Comparison of ENCODE assay signal across 1 fruit fly cellular context in genomic region chr3L:18235825-18236647, dm6.
TF ChIP-seq lines count a peak whose summit lies in the region.

No protein-coding gene starts in this region.

TF ChIP-seq in whole organism, embryonic, 481 proteins besides CTCF, POLR2A, EP300 and RAD21 (continued from another document and continues in another):
- TF ChIP-seq Awh (GFP tag; IDR thresholded peaks at IDR 0.05; lab: Robert Waterston, UW), result peak; percentile 82
- peak; percentile 44 for TF ChIP-seq CG9215 (GFP tag; IDR thresholded peaks at IDR 0.05; lab: Robert Waterston, UW)
- peak; percentile 56 for TF ChIP-seq CG3281 (GFP tag; optimal IDR thresholded peaks at IDR 0.05; lab: Kevin White, UChicago)
- peak; percentile 85 for TF ChIP-seq CG5245 (GFP tag; optimal IDR thresholded peaks at IDR 0.05; lab: Kevin White, UChicago)
- TF ChIP-seq Adf1 (GFP tag; IDR thresholded peaks at IDR 0.05; lab: Robert Waterston, UW), result no peak
- TF ChIP-seq sna (GFP tag; IDR thresholded peaks at IDR 0.05; lab: Robert Waterston, UW; ENCODE audit: partially characterized antibody), result 0 out of 2 replicates have a peak, but pooled peaks have one; percentile 25
- peak; percentile 78 for TF ChIP-seq CG17385 (GFP tag; optimal IDR thresholded peaks at IDR 0.05; lab: Kevin White, UChicago)
- TF ChIP-seq caup (GFP tag; optimal IDR thresholded peaks at IDR 0.05; lab: Kevin White, UChicago; ENCODE audit: severe bottlenecking), result peak; percentile 52
- peak; percentile 98 for TF ChIP-seq CG1603 (tag; optimal IDR thresholded peaks at IDR 0.05; lab: Kevin White, UChicago)
- TF ChIP-seq org-1 (GFP tag; optimal IDR thresholded peaks at IDR 0.05; lab: Kevin White, UChicago), result peak; percentile 83
- TF ChIP-seq CG7786 (GFP tag; optimal IDR thresholded peaks at IDR 0.05; lab: Kevin White, UChicago), result peak; percentile 91
- no peak for TF ChIP-seq luna (GFP tag; optimal IDR thresholded peaks at IDR 0.05; lab: Kevin White, UChicago)
- TF ChIP-seq CG15269 (tag; optimal IDR thresholded peaks at IDR 0.05; lab: Kevin White, UChicago), result peak; percentile 86
- peak; percentile 93 for TF ChIP-seq Drgx (GFP tag; IDR thresholded peaks at IDR 0.05; lab: Robert Waterston, UW)
- no peak for TF ChIP-seq sr (GFP tag; IDR thresholded peaks at IDR 0.05; lab: Robert Waterston, UW)
- no peak for TF ChIP-seq pfk (GFP tag; optimal IDR thresholded peaks at IDR 0.05; lab: Kevin White, UChicago)
- peak; percentile 90 for TF ChIP-seq phol (tag; optimal IDR thresholded peaks at IDR 0.05; lab: Kevin White, UChicago)
- TF ChIP-seq nom (GFP tag; optimal IDR thresholded peaks at IDR 0.05; lab: Kevin White, UChicago), result peak; percentile 92
- TF ChIP-seq CG15011 (GFP tag; optimal IDR thresholded peaks at IDR 0.05; lab: Kevin White, UChicago), result peak; percentile 44
- TF ChIP-seq ewg (GFP tag; optimal IDR thresholded peaks at IDR 0.05; lab: Kevin White, UChicago), result peak; percentile 79
- TF ChIP-seq da (GFP tag; optimal IDR thresholded peaks at IDR 0.05; lab: Kevin White, UChicago), result peak; percentile 70
- peak; percentile 43; the same call in 1 of the 2 replicates for TF ChIP-seq CG10321 (GFP tag; IDR thresholded peaks at IDR 0.05; lab: Robert Waterston, UW)
- TF ChIP-seq row (GFP tag; IDR thresholded peaks at IDR 0.05; lab: Robert Waterston, UW), result peak; percentile 92
- peak; percentile 55; the same call in 1 of the 2 replicates for TF ChIP-seq klu (GFP tag; IDR thresholded peaks at IDR 0.05; lab: Robert Waterston, UW)
- peak; percentile 47 for TF ChIP-seq Vsx1 (GFP tag; optimal IDR thresholded peaks at IDR 0.05; lab: Kevin White, UChicago)
- TF ChIP-seq CG7372 (GFP tag; IDR thresholded peaks at IDR 0.05; lab: Robert Waterston, UW), result peak; percentile 51
- TF ChIP-seq dmrt99B (tag; optimal IDR thresholded peaks at IDR 0.05; lab: Kevin White, UChicago), result peak; percentile 86
- peak in 1 of 2 experiments; percentile 86 for TF ChIP-seq Eip74EF (GFP tag; optimal IDR thresholded peaks at IDR 0.05; lab: Kevin White, UChicago)
- TF ChIP-seq Atf-2 (GFP tag; optimal IDR thresholded peaks at IDR 0.05; lab: Kevin White, UChicago), result peak; percentile 88
- TF ChIP-seq az2 (GFP tag; optimal IDR thresholded peaks at IDR 0.05; lab: Kevin White, UChicago), result peak; percentile 92
- TF ChIP-seq CG10147 (GFP tag; optimal IDR thresholded peaks at IDR 0.05; lab: Kevin White, UChicago), result peak; percentile 79
- TF ChIP-seq pb (GFP tag; optimal IDR thresholded peaks at IDR 0.05; lab: Kevin White, UChicago), result no peak
- TF ChIP-seq Lhr (GFP tag; optimal IDR thresholded peaks at IDR 0.05; lab: Kevin White, UChicago), result peak; percentile 68
- TF ChIP-seq chif (GFP tag; optimal IDR thresholded peaks at IDR 0.05; lab: Kevin White, UChicago), result peak; percentile 91 to 97
- peak in 1 of 2 experiments; percentile 63 for TF ChIP-seq Hr78 (GFP tag; optimal IDR thresholded peaks at IDR 0.05; lab: Kevin White, UChicago)
- peak; percentile 71 for TF ChIP-seq CG14667 (GFP tag; IDR thresholded peaks at IDR 0.05; lab: Robert Waterston, UW)
- peak; percentile 77 for TF ChIP-seq CG10209 (GFP tag; optimal IDR thresholded peaks at IDR 0.05; lab: Kevin White, UChicago)
- TF ChIP-seq gcm (GFP tag; optimal IDR thresholded peaks at IDR 0.05; lab: Kevin White, UChicago), result peak; percentile 94
- TF ChIP-seq abd-A (tag; optimal IDR thresholded peaks at IDR 0.05; lab: Kevin White, UChicago), result peak; percentile 56
- TF ChIP-seq Sin3A (optimal IDR thresholded peaks at IDR 0.05; lab: Kevin White, UChicago), result no peak
- TF ChIP-seq mam (GFP tag; optimal IDR thresholded peaks at IDR 0.05; lab: Kevin White, UChicago), result peak; percentile 82
- TF ChIP-seq Dref (GFP tag; IDR thresholded peaks at IDR 0.05; lab: Robert Waterston, UW), result no peak
- no peak for TF ChIP-seq CG13894 (tag; optimal IDR thresholded peaks at IDR 0.05; lab: Kevin White, UChicago)
- TF ChIP-seq Deaf1 (tag; optimal IDR thresholded peaks at IDR 0.05; lab: Kevin White, UChicago), result peak; percentile 39
- TF ChIP-seq CG4360 (GFP tag; IDR thresholded peaks at IDR 0.05; lab: Robert Waterston, UW), result peak; percentile 61
- peak; percentile 85 for TF ChIP-seq CG17359 (tag; optimal IDR thresholded peaks at IDR 0.05; lab: Kevin White, UChicago)
- TF ChIP-seq CG14860 (GFP tag; IDR thresholded peaks at IDR 0.05; lab: Robert Waterston, UW; ENCODE audit: partially characterized antibody), result no peak
- peak; percentile 91 for TF ChIP-seq CG15696 (tag; optimal IDR thresholded peaks at IDR 0.05; lab: Kevin White, UChicago)
- peak; percentile 60 for TF ChIP-seq CG12155 (GFP tag; optimal IDR thresholded peaks at IDR 0.05; lab: Kevin White, UChicago)
- TF ChIP-seq shn (GFP tag; optimal IDR thresholded peaks at IDR 0.05; lab: Kevin White, UChicago), result peak; percentile 88
- no peak for TF ChIP-seq schlank (tag; optimal IDR thresholded peaks at IDR 0.05; lab: Kevin White, UChicago)
- TF ChIP-seq ase (GFP tag; IDR thresholded peaks at IDR 0.05; lab: Robert Waterston, UW), result peak; percentile 66; the same call in 2 of the 3 replicates
- peak; percentile 73 for TF ChIP-seq Bdp1 (GFP tag; optimal IDR thresholded peaks at IDR 0.05; lab: Kevin White, UChicago)
- peak; percentile 66 for TF ChIP-seq CG30020 (tag; optimal IDR thresholded peaks at IDR 0.05; lab: Kevin White, UChicago)
- peak; percentile 90 for TF ChIP-seq CoRest (tag; optimal IDR thresholded peaks at IDR 0.05; lab: Kevin White, UChicago)
- peak; percentile 3 for TF ChIP-seq CG7987 (GFP tag; optimal IDR thresholded peaks at IDR 0.05; lab: Kevin White, UChicago)
- TF ChIP-seq CG10654 (GFP tag; optimal IDR thresholded peaks at IDR 0.05; lab: Kevin White, UChicago), result peak; percentile 77
- peak; percentile 19 for TF ChIP-seq CG31365 (tag; optimal IDR thresholded peaks at IDR 0.05; lab: Kevin White, UChicago)
- TF ChIP-seq CG17829 (tag; optimal IDR thresholded peaks at IDR 0.05; lab: Kevin White, UChicago), result peak; percentile 90
- peak; percentile 83 for TF ChIP-seq crc (GFP tag; optimal IDR thresholded peaks at IDR 0.05; lab: Kevin White, UChicago)
- TF ChIP-seq nau (GFP tag; optimal IDR thresholded peaks at IDR 0.05; lab: Kevin White, UChicago), result no peak
- TF ChIP-seq CG14441 (GFP tag; IDR thresholded peaks at IDR 0.05; lab: Robert Waterston, UW), result peak; percentile 69
- TF ChIP-seq wdn (GFP tag; IDR thresholded peaks at IDR 0.05; lab: Robert Waterston, UW), result peak; percentile 13; the same call in 1 of the 2 replicates
- peak; percentile 74 for TF ChIP-seq CG6272 (GFP tag; IDR thresholded peaks at IDR 0.05; lab: Robert Waterston, UW)
- peak; percentile 62 for TF ChIP-seq CG14050 (GFP tag; IDR thresholded peaks at IDR 0.05; lab: Robert Waterston, UW)
- TF ChIP-seq br (optimal IDR thresholded peaks at IDR 0.05; lab: Kevin White, UChicago), result no peak
- peak; percentile 84 for TF ChIP-seq CG4404 (GFP tag; IDR thresholded peaks at IDR 0.05; lab: Robert Waterston, UW)
- no peak for TF ChIP-seq CG7928 (GFP tag; optimal IDR thresholded peaks at IDR 0.05; lab: Kevin White, UChicago)
- TF ChIP-seq Sox102F (GFP tag; optimal IDR thresholded peaks at IDR 0.05; lab: Kevin White, UChicago), result peak; percentile 87
- peak; percentile 44; the same call in 1 of the 2 replicates for TF ChIP-seq bowl (GFP tag; IDR thresholded peaks at IDR 0.05; lab: Robert Waterston, UW)
- peak; percentile 79 for TF ChIP-seq lmd (GFP tag; IDR thresholded peaks at IDR 0.05; lab: Robert Waterston, UW)
- TF ChIP-seq prd (optimal IDR thresholded peaks at IDR 0.05; lab: Kevin White, UChicago), result no peak
- TF ChIP-seq prd (GFP tag; IDR thresholded peaks at IDR 0.05; lab: Robert Waterston, UW), result peak; percentile 88
- TF ChIP-seq Ravus (GFP tag; IDR thresholded peaks at IDR 0.05; lab: Robert Waterston, UW), result no peak; the same call in 1 of the 2 replicates
- no peak for TF ChIP-seq CG15479 (GFP tag; optimal IDR thresholded peaks at IDR 0.05; lab: Kevin White, UChicago)
- TF ChIP-seq CG7745 (tag; optimal IDR thresholded peaks at IDR 0.05; lab: Kevin White, UChicago), result peak; percentile 86
- TF ChIP-seq tin (GFP tag; optimal IDR thresholded peaks at IDR 0.05; lab: Kevin White, UChicago), result peak; percentile 90
- peak; percentile 28 for TF ChIP-seq CG18011 (GFP tag; optimal IDR thresholded peaks at IDR 0.05; lab: Kevin White, UChicago)
- TF ChIP-seq gcm2 (GFP tag; optimal IDR thresholded peaks at IDR 0.05; lab: Kevin White, UChicago), result peak; percentile 71
- TF ChIP-seq cato (GFP tag; optimal IDR thresholded peaks at IDR 0.05; lab: Kevin White, UChicago; ENCODE audit: borderline replicate concordance), result peak; percentile 86
- no peak for TF ChIP-seq Dfd (GFP tag; optimal IDR thresholded peaks at IDR 0.05; lab: Kevin White, UChicago)
- TF ChIP-seq CG2202 (tag; optimal IDR thresholded peaks at IDR 0.05; lab: Kevin White, UChicago), result peak; percentile 94
- TF ChIP-seq lola (GFP tag; optimal IDR thresholded peaks at IDR 0.05; lab: Kevin White, UChicago), result peak in 1 of 3 experiments; percentile 93
- no peak for TF ChIP-seq Dp (GFP tag; optimal IDR thresholded peaks at IDR 0.05; lab: Kevin White, UChicago)
- peak; percentile 88 for TF ChIP-seq Hsf (GFP tag; optimal IDR thresholded peaks at IDR 0.05; lab: Kevin White, UChicago)
- peak; percentile 79 for TF ChIP-seq Ada2b (GFP tag; IDR thresholded peaks at IDR 0.05; lab: Robert Waterston, UW)
- peak; percentile 71 for TF ChIP-seq wek (GFP tag; optimal IDR thresholded peaks at IDR 0.05; lab: Kevin White, UChicago)
- 0 out of 2 replicates have a peak, but pooled peaks have one; percentile 37 for TF ChIP-seq Lim3 (GFP tag; IDR thresholded peaks at IDR 0.05; lab: Robert Waterston, UW)
- no peak for TF ChIP-seq CG6175 (GFP tag; IDR thresholded peaks at IDR 0.05; lab: Robert Waterston, UW)
- TF ChIP-seq CG12942 (GFP tag; optimal IDR thresholded peaks at IDR 0.05; lab: Kevin White, UChicago), result peak; percentile 83
- TF ChIP-seq CG15601 (tag; optimal IDR thresholded peaks at IDR 0.05; lab: Kevin White, UChicago), result peak; percentile 87
- TF ChIP-seq CG6689 (GFP tag; IDR thresholded peaks at IDR 0.05; lab: Robert Waterston, UW), result peak; percentile 91
- TF ChIP-seq amos (GFP tag; IDR thresholded peaks at IDR 0.05; lab: Robert Waterston, UW; ENCODE audit: partially characterized antibody), result no peak
- TF ChIP-seq CG31441 (GFP tag; IDR thresholded peaks at IDR 0.05; lab: Robert Waterston, UW), result peak; percentile 89
- no peak for TF ChIP-seq CG8478 (optimal IDR thresholded peaks at IDR 0.05; lab: Kevin White, UChicago)
- TF ChIP-seq Dek (tag; optimal IDR thresholded peaks at IDR 0.05; lab: Kevin White, UChicago), result peak; percentile 62
- peak; percentile 27 for TF ChIP-seq Nf-YC (tag; optimal IDR thresholded peaks at IDR 0.05; lab: Kevin White, UChicago)
- TF ChIP-seq Ssrp (tag; optimal IDR thresholded peaks at IDR 0.05; lab: Kevin White, UChicago), result peak; percentile 90
- TF ChIP-seq CG14710 (tag; optimal IDR thresholded peaks at IDR 0.05; lab: Kevin White, UChicago), result peak; percentile 92
- peak; percentile 78 for TF ChIP-seq CG4707 (GFP tag; optimal IDR thresholded peaks at IDR 0.05; lab: Kevin White, UChicago)
- TF ChIP-seq zfh2 (GFP tag; optimal IDR thresholded peaks at IDR 0.05; lab: Kevin White, UChicago), result no peak
- peak; percentile 80 for TF ChIP-seq tx (GFP tag; optimal IDR thresholded peaks at IDR 0.05; lab: Kevin White, UChicago)
- peak; percentile 84 for TF ChIP-seq CG17802 (tag; optimal IDR thresholded peaks at IDR 0.05; lab: Kevin White, UChicago)
- no peak for TF ChIP-seq eyg (GFP tag; optimal IDR thresholded peaks at IDR 0.05; lab: Kevin White, UChicago)
- TF ChIP-seq CG3407 (GFP tag; optimal IDR thresholded peaks at IDR 0.05; lab: Kevin White, UChicago), result peak; percentile 83
- peak; percentile 84 for TF ChIP-seq so (GFP tag; IDR thresholded peaks at IDR 0.05; lab: Robert Waterston, UW)
- TF ChIP-seq crp (GFP tag; optimal IDR thresholded peaks at IDR 0.05; lab: Kevin White, UChicago), result peak; percentile 10 to 42
- TF ChIP-seq CG1024 (GFP tag; IDR thresholded peaks at IDR 0.05; lab: Robert Waterston, UW), result peak; percentile 84
- peak; percentile 81 for TF ChIP-seq CG32772 (GFP tag; IDR thresholded peaks at IDR 0.05; lab: Robert Waterston, UW)
- no peak for TF ChIP-seq gro (GFP tag; optimal IDR thresholded peaks at IDR 0.05; lab: Kevin White, UChicago)
- TF ChIP-seq CG34422 (GFP tag; IDR thresholded peaks at IDR 0.05; lab: Robert Waterston, UW), result peak; percentile 85
- TF ChIP-seq CG3726 (GFP tag; IDR thresholded peaks at IDR 0.05; lab: Robert Waterston, UW), result peak; percentile 84; the same call in 2 of the 3 replicates
- peak; percentile 98 for TF ChIP-seq Ets65A (GFP tag; lab: Kevin White, UChicago)
- peak; percentile 94 for TF ChIP-seq chm (GFP tag; IDR thresholded peaks at IDR 0.05; lab: Robert Waterston, UW)
- TF ChIP-seq CG15073 (GFP tag; optimal IDR thresholded peaks at IDR 0.05; lab: Kevin White, UChicago), result peak; percentile 80
- TF ChIP-seq CG16779 (GFP tag; IDR thresholded peaks at IDR 0.05; lab: Robert Waterston, UW), result no peak
- peak; percentile 92 for TF ChIP-seq vvl (GFP tag; IDR thresholded peaks at IDR 0.05; lab: Robert Waterston, UW)
- no peak for TF ChIP-seq CG14965 (GFP tag; optimal IDR thresholded peaks at IDR 0.05; lab: Kevin White, UChicago; ENCODE audit: borderline replicate concordance)
- peak; percentile 92 for TF ChIP-seq kni (GFP tag; optimal IDR thresholded peaks at IDR 0.05; lab: Kevin White, UChicago)
- no peak for TF ChIP-seq Tbp (GFP tag; optimal IDR thresholded peaks at IDR 0.05; lab: Kevin White, UChicago)
- TF ChIP-seq CG12769 (tag; optimal IDR thresholded peaks at IDR 0.05; lab: Kevin White, UChicago), result peak; percentile 89
- peak; percentile 93 for TF ChIP-seq CG16863 (GFP tag; optimal IDR thresholded peaks at IDR 0.05; lab: Kevin White, UChicago)
- peak; percentile 85 for TF ChIP-seq CG12219 (GFP tag; optimal IDR thresholded peaks at IDR 0.05; lab: Kevin White, UChicago)
- TF ChIP-seq YL-1 (GFP tag; optimal IDR thresholded peaks at IDR 0.05; lab: Kevin White, UChicago), result peak; percentile 27
- peak; percentile 89 for TF ChIP-seq ac (GFP tag; optimal IDR thresholded peaks at IDR 0.05; lab: Kevin White, UChicago)
- peak; percentile 61 for TF ChIP-seq ttk (GFP tag; IDR thresholded peaks at IDR 0.05; lab: Robert Waterston, UW)
- TF ChIP-seq cas (GFP tag; IDR thresholded peaks at IDR 0.05; lab: Robert Waterston, UW), result no peak
- peak; percentile 93 for TF ChIP-seq CG8944 (GFP tag; optimal IDR thresholded peaks at IDR 0.05; lab: Kevin White, UChicago)
- TF ChIP-seq D19A (tag; optimal IDR thresholded peaks at IDR 0.05; lab: Kevin White, UChicago), result peak; percentile 85
- peak; percentile 58 for TF ChIP-seq CG11456 (GFP tag; IDR thresholded peaks at IDR 0.05; lab: Robert Waterston, UW)
- TF ChIP-seq mirr (GFP tag; optimal IDR thresholded peaks at IDR 0.05; lab: Kevin White, UChicago), result no peak
- TF ChIP-seq CG11696 (GFP tag; IDR thresholded peaks at IDR 0.05; lab: Robert Waterston, UW), result peak; percentile 94
